Fruit fly (Drosophila melanogaster) whole organism, pupa: ENCODE measurements around the gene CG4836.

Experiments used
- CG9948 ChIP-seq: fragments of 200-800 bp; sonication (Bioruptor generic); optimal IDR thresholded peaks from 2 replicates; lab custom pipeline; 2018; ENCODE audit warnings: missing biosample characterization, mild to moderate bottlenecking, missing genetic modification characterization, moderate library complexity
- Ets98B ChIP-seq: fragments of 200-800 bp; sonication (Bioruptor generic); IDR thresholded peaks from 2 replicates; pipeline ENCODE4 v1.3.6; 2022; ENCODE audit warnings: missing biosample characterization, missing genetic modification characterization
- Pif1B ChIP-seq: fragments of 200-800 bp; sonication (Bioruptor generic); optimal IDR thresholded peaks from 3 replicates; lab custom pipeline; 2016; ENCODE audit warnings: missing biosample characterization, missing genetic modification characterization

DNA sequence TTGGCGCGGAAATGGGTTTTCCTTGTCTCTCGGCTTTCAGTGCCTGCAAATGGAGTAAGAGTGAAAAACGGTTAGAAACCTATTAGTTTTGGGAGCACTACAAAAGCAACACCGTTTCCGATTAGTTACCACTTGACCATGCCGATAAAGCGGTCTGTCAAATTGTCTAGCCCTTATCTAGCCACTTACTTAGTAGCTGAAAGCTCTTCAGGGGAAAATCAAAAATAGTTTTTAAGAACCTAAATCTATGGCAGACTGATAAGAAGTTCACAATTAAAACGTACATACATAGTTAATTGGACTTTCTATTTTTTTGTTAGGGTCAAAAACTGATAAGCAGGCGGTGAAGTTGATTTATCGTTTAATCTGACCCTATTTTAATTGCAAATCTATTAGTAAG lies 7.1 kb upstream of the CG4836 start:
- TF ChIP-seq CG9948 (no peak), Ets98B (GFP tag; lab: Robert Waterston, UW) (no peak), Pif1B (GFP tag; lab: Kevin White, UChicago) (no peak)
